Worm (Caenorhabditis elegans): ENCODE results near the gene nspb-1.

Gene nspb-1

ce11 chrIV:6622142-6622541 is 31.2 kb upstream of the nspb-1 start:
- no peak for TF ChIP-seq B0310.2 (tag; optimal IDR thresholded peaks at IDR 0.05)
- no peak for TF ChIP-seq F13C5.2 (tag; optimal IDR thresholded peaks at IDR 0.05)
- TF ChIP-seq ets-7 (tag; optimal IDR thresholded peaks at IDR 0.05), result no peak
- TF ChIP-seq flt-1 (GFP tag; IDR thresholded peaks at IDR 0.05), result no peak
- no peak for TF ChIP-seq tbx-37 (GFP tag; conservative IDR thresholded peaks at IDR 0.05)
- TF ChIP-seq hnd-1 (tag; optimal IDR thresholded peaks at IDR 0.05), result no peak
- TF ChIP-seq sea-1 (GFP tag; conservative IDR thresholded peaks at IDR 0.05), result no peak
- no peak for TF ChIP-seq aly-1 (tag; optimal IDR thresholded peaks at IDR 0.05)
- no peak for TF ChIP-seq ceh-36 (tag; optimal IDR thresholded peaks at IDR 0.05)
- TF ChIP-seq tra-4 (tag; optimal IDR thresholded peaks at IDR 0.05), result no peak
- TF ChIP-seq tbx-11 (GFP tag; IDR thresholded peaks at IDR 0.05), result no peak
- no peak for TF ChIP-seq hmbx-1 (tag; optimal IDR thresholded peaks at IDR 0.05)
- TF ChIP-seq scrt-1 (GFP tag; IDR thresholded peaks at IDR 0.05), result no peak
- no peak for TF ChIP-seq ama-1 (optimal IDR thresholded peaks at IDR 0.05)
- no peak for TF ChIP-seq ceh-13 (GFP tag; optimal IDR thresholded peaks at IDR 0.05)
- no peak for TF ChIP-seq hmg-4 (GFP tag; optimal IDR thresholded peaks at IDR 0.05)
- no peak for TF ChIP-seq pes-1 (GFP tag; IDR thresholded peaks at IDR 0.05)

ce11 chrIV:6621252-6621651 is 30.3 kb upstream of the nspb-1 start, which contains the start of gene C01B10.3:
C01B10.3 (minus strand) TSS chrIV:6621352.
- TF ChIP-seq hmbx-1 (tag; optimal IDR thresholded peaks at IDR 0.05) (no peak), aly-1 (tag; optimal IDR thresholded peaks at IDR 0.05) (no peak), tbx-11 (GFP tag; IDR thresholded peaks at IDR 0.05) (no peak), F13C5.2 (tag; optimal IDR thresholded peaks at IDR 0.05) (no peak), tra-4 (tag; optimal IDR thresholded peaks at IDR 0.05) (no peak), ets-7 (tag; optimal IDR thresholded peaks at IDR 0.05) (no peak), tbx-37 (GFP tag; conservative IDR thresholded peaks at IDR 0.05) (no peak), hmg-4 (GFP tag; optimal IDR thresholded peaks at IDR 0.05) (no peak), ama-1 (optimal IDR thresholded peaks at IDR 0.05) (no peak)

ce11 chrIV:6618607-6619006 is 27.7 kb upstream of the nspb-1 start:
- TF ChIP-seq ceh-13 (GFP tag; optimal IDR thresholded peaks at IDR 0.05) (no peak), F13C5.2 (tag; optimal IDR thresholded peaks at IDR 0.05) (no peak), ceh-36 (tag; optimal IDR thresholded peaks at IDR 0.05) (no peak), pes-1 (GFP tag; IDR thresholded peaks at IDR 0.05) (no peak), hmg-4 (GFP tag; optimal IDR thresholded peaks at IDR 0.05) (no peak), tbx-11 (GFP tag; IDR thresholded peaks at IDR 0.05) (no peak), B0310.2 (tag; optimal IDR thresholded peaks at IDR 0.05) (no peak), ama-1 (optimal IDR thresholded peaks at IDR 0.05) (no peak), hnd-1 (tag; optimal IDR thresholded peaks at IDR 0.05) (no peak), tra-4 (tag; optimal IDR thresholded peaks at IDR 0.05) (no peak), aly-1 (tag; optimal IDR thresholded peaks at IDR 0.05) (no peak)

- TF ChIP-seq ceh-36 (tag; optimal IDR thresholded peaks at IDR 0.05), result no peak
- no peak for TF ChIP-seq ama-1 (optimal IDR thresholded peaks at IDR 0.05)
- TF ChIP-seq aly-1 (tag; optimal IDR thresholded peaks at IDR 0.05), result no peak
- TF ChIP-seq tra-4 (tag; optimal IDR thresholded peaks at IDR 0.05), result no peak
- no peak for TF ChIP-seq ceh-13 (GFP tag; optimal IDR thresholded peaks at IDR 0.05)
- TF ChIP-seq hmg-4 (GFP tag; optimal IDR thresholded peaks at IDR 0.05), result no peak
- no peak for TF ChIP-seq pes-1 (GFP tag; IDR thresholded peaks at IDR 0.05)
- TF ChIP-seq hnd-1 (tag; optimal IDR thresholded peaks at IDR 0.05), result no peak
- TF ChIP-seq F13C5.2 (tag; optimal IDR thresholded peaks at IDR 0.05), result no peak
- TF ChIP-seq B0310.2 (tag; optimal IDR thresholded peaks at IDR 0.05), result no peak
- no peak for TF ChIP-seq sea-1 (GFP tag; conservative IDR thresholded peaks at IDR 0.05)
- TF ChIP-seq hmbx-1 (tag; optimal IDR thresholded peaks at IDR 0.05), result no peak
- no peak for TF ChIP-seq ets-7 (tag; optimal IDR thresholded peaks at IDR 0.05)
- TF ChIP-seq tbx-37 (GFP tag; conservative IDR thresholded peaks at IDR 0.05), result no peak
These were observed 22.4 kb upstream of the nspb-1 start, which contains the start of gene drh-1 for ce11 chrIV:6613296-6613695. drh-1 (minus strand) TSS chrIV:6613353.

- TF ChIP-seq scrt-1 (GFP tag; IDR thresholded peaks at IDR 0.05), result no peak
- TF ChIP-seq flt-1 (GFP tag; IDR thresholded peaks at IDR 0.05), result no peak
- TF ChIP-seq aly-1 (tag; optimal IDR thresholded peaks at IDR 0.05), result no peak
- no peak for TF ChIP-seq sea-1 (GFP tag; conservative IDR thresholded peaks at IDR 0.05)
- TF ChIP-seq tbx-37 (GFP tag; conservative IDR thresholded peaks at IDR 0.05), result no peak
- TF ChIP-seq ama-1 (optimal IDR thresholded peaks at IDR 0.05), result no peak
- TF ChIP-seq hmbx-1 (tag; optimal IDR thresholded peaks at IDR 0.05), result no peak
- no peak for TF ChIP-seq B0310.2 (tag; optimal IDR thresholded peaks at IDR 0.05)
- no peak for TF ChIP-seq ets-7 (tag; optimal IDR thresholded peaks at IDR 0.05)
- TF ChIP-seq hnd-1 (tag; optimal IDR thresholded peaks at IDR 0.05), result no peak
- TF ChIP-seq hmg-4 (GFP tag; optimal IDR thresholded peaks at IDR 0.05), result no peak
- TF ChIP-seq pes-1 (GFP tag; IDR thresholded peaks at IDR 0.05), result no peak
- no peak for TF ChIP-seq ceh-36 (tag; optimal IDR thresholded peaks at IDR 0.05)
- no peak for TF ChIP-seq F13C5.2 (tag; optimal IDR thresholded peaks at IDR 0.05)
- no peak for TF ChIP-seq ceh-13 (GFP tag; optimal IDR thresholded peaks at IDR 0.05)
- no peak for TF ChIP-seq tra-4 (tag; optimal IDR thresholded peaks at IDR 0.05)
- no peak for TF ChIP-seq tbx-11 (GFP tag; IDR thresholded peaks at IDR 0.05)
These were observed 16.1 kb upstream of the nspb-1 start for ce11 chrIV:6607059-6607458.

- TF ChIP-seq sea-1 (GFP tag; conservative IDR thresholded peaks at IDR 0.05), result no peak
- no peak for TF ChIP-seq ceh-36 (tag; optimal IDR thresholded peaks at IDR 0.05)
These were observed 15.7 kb upstream of the nspb-1 start for ce11 chrIV:6606587-6606986.

- TF ChIP-seq tbx-37 (GFP tag; conservative IDR thresholded peaks at IDR 0.05), result no peak
These were observed 15.0 kb upstream of the nspb-1 start, which contains the start of gene nstp-2 for ce11 chrIV:6605863-6606262. nstp-2 (minus strand) TSS chrIV:6606188.

ce11 chrIV:6603549-6603948 is 12.6 kb upstream of the nspb-1 start:
- no peak for TF ChIP-seq flt-1 (GFP tag; IDR thresholded peaks at IDR 0.05)
- no peak for TF ChIP-seq tbx-37 (GFP tag; conservative IDR thresholded peaks at IDR 0.05)
- TF ChIP-seq ceh-36 (tag; optimal IDR thresholded peaks at IDR 0.05), result no peak
- no peak for TF ChIP-seq scrt-1 (GFP tag; IDR thresholded peaks at IDR 0.05)
- TF ChIP-seq ama-1 (optimal IDR thresholded peaks at IDR 0.05), result no peak
- TF ChIP-seq sea-1 (GFP tag; conservative IDR thresholded peaks at IDR 0.05), result no peak
- no peak for TF ChIP-seq hmbx-1 (tag; optimal IDR thresholded peaks at IDR 0.05)

All from whole organism, early embryonic.